Worm (Caenorhabditis elegans): ENCODE measurements around the gene emb-5.

DNA sequence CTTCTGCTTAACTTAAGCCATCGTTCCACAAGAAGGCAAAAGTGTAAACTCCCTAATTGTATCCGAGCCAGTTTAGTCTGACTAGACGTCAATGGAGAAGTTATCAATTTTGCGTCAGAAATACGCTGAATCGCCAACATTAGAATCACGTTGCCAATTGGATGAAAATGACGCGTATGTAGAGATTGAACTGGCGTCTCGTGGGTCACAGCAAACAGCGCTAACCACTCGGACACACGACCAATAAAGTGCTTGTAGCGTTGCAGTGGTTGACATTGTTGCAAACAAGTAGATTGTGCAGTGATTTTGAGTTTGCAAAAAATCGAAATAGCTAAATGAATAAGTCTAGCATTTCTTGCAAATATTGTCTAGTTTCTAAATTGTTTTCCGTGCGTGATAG, 30.9 kb downstream of the emb-5 start:
- TF ChIP-seq nhr-11 (tag; optimal IDR thresholded peaks at IDR 0.05) (peak; percentile 53), ceh-28 (tag; optimal IDR thresholded peaks at IDR 0.05) (no peak), fos-1 (tag; optimal IDR thresholded peaks at IDR 0.05) (no peak), dpl-1 (GFP tag; optimal IDR thresholded peaks at IDR 0.05) (peak; percentile 60), hif-1 (tag; optimal IDR thresholded peaks at IDR 0.05) (peak in 1 of 2 experiments; percentile 74), nhr-10 (tag; optimal IDR thresholded peaks at IDR 0.05) (no peak), mep-1 (tag; optimal IDR thresholded peaks at IDR 0.05) (peak; percentile 79)

All from whole organism, L4 larva.